Fruit fly (Drosophila melanogaster) whole organism, embryonic: ENCODE measurements around the gene mv.

Source experiments
- Abd-B ChIP-seq: fragments of 200-800 bp; sonication (Bioruptor generic); optimal IDR thresholded peaks from 2 replicates; lab custom pipeline; 2018; ENCODE audit warnings: missing biosample characterization, mild to moderate bottlenecking, missing genetic modification characterization, moderate library complexity
- Atf-2 ChIP-seq: fragments of 200-800 bp; sonication (Bioruptor generic); optimal IDR thresholded peaks from 2 replicates; lab custom pipeline; 2016; ENCODE audit warnings: missing biosample characterization, missing genetic modification characterization
- Bgb ChIP-seq: fragments of 200-800 bp; sonication (Bioruptor generic); IDR thresholded peaks from 2 replicates; pipeline ENCODE4 v1.3.6; 2022; ENCODE audit warnings: missing biosample characterization, missing genetic modification characterization; ENCODE audit not compliant: partially characterized antibody
- CG10274 ChIP-seq: fragments of 200-800 bp; sonication (Bioruptor generic); optimal IDR thresholded peaks from 3 replicates; lab custom pipeline; 2017; ENCODE audit warnings: missing biosample characterization, mild to moderate bottlenecking, missing genetic modification characterization
- CG11247 ChIP-seq: fragments of 200-800 bp; sonication (Bioruptor generic); IDR thresholded peaks from 2 replicates; pipeline ENCODE4 v1.3.6; 2022; ENCODE audit warnings: missing biosample characterization, missing genetic modification characterization
- CG12299 ChIP-seq: fragments of 200-800 bp; sonication (Bioruptor generic); optimal IDR thresholded peaks from 2 replicates; lab custom pipeline; 2018; ENCODE audit warnings: missing biosample characterization, mild to moderate bottlenecking, missing genetic modification characterization
- CG12391 ChIP-seq: fragments of 200-800 bp; sonication (Bioruptor generic); optimal IDR thresholded peaks from 3 replicates; lab custom pipeline; 2018; ENCODE audit warnings: missing biosample characterization, mild to moderate bottlenecking, missing genetic modification characterization, moderate library complexity
- CG13287 ChIP-seq: fragments of 200-800 bp; sonication (Bioruptor generic); IDR thresholded peaks from 2 replicates; pipeline ENCODE4 v1.3.6; 2022; ENCODE audit warnings: missing biosample characterization, missing genetic modification characterization; ENCODE audit not compliant: partially characterized antibody
- CG15073 ChIP-seq: fragments of 200-800 bp; sonication (Bioruptor generic); optimal IDR thresholded peaks from 2 replicates; lab custom pipeline; 2016; ENCODE audit warnings: missing biosample characterization, missing genetic modification characterization
- CG15514 ChIP-seq: fragments of 200-800 bp; sonication (Bioruptor generic); optimal IDR thresholded peaks from 3 replicates; lab custom pipeline; 2017; ENCODE audit warnings: missing biosample characterization, missing genetic modification characterization, mild to moderate bottlenecking, moderate library complexity, missing genetic modification reagents
- CG17359 ChIP-seq: fragments of 200-800 bp; sonication (Bioruptor generic); optimal IDR thresholded peaks from 3 replicates; lab custom pipeline; 2018; ENCODE audit warnings: missing biosample characterization, mild to moderate bottlenecking, missing genetic modification characterization, moderate library complexity
- CG17385 ChIP-seq: fragments of 200-800 bp; sonication (Bioruptor generic); optimal IDR thresholded peaks from 3 replicates; lab custom pipeline; 2018; ENCODE audit warnings: missing biosample characterization, mild to moderate bottlenecking, missing genetic modification characterization
- CG18262 ChIP-seq: fragments of 200-800 bp; optimal IDR thresholded peaks from 3 replicates; lab custom pipeline; 2019; ENCODE audit warnings: missing biosample characterization, mild to moderate bottlenecking, missing genetic modification characterization, moderate library complexity
- CG18764 ChIP-seq: fragments of 200-800 bp; sonication (Bioruptor generic); optimal IDR thresholded peaks from 3 replicates; lab custom pipeline; 2016; ENCODE audit warnings: missing biosample characterization, missing genetic modification characterization
- CG4328 ChIP-seq: fragments of 200-800 bp; sonication (Bioruptor generic); optimal IDR thresholded peaks from 3 replicates; lab custom pipeline; 2017; ENCODE audit warnings: missing biosample characterization, missing genetic modification reagents, missing genetic modification characterization
- CG5953 ChIP-seq: fragments of 200-800 bp; sonication (Bioruptor generic); IDR thresholded peaks from 2 replicates; pipeline ENCODE4 v1.3.6; 2022; ENCODE audit warnings: missing biosample characterization, missing genetic modification characterization
- CG7839 ChIP-seq: fragments of 200-800 bp; sonication (Bioruptor generic); optimal IDR thresholded peaks from 3 replicates; lab custom pipeline; 2018; ENCODE audit warnings: missing biosample characterization, mild to moderate bottlenecking, missing genetic modification characterization, moderate library complexity
- CG8281 ChIP-seq: fragments of 200-800 bp; sonication (Bioruptor generic); optimal IDR thresholded peaks from 2 replicates; lab custom pipeline; 2018; ENCODE audit warnings: missing biosample characterization, mild to moderate bottlenecking, missing genetic modification characterization, moderate library complexity
- CG9876 ChIP-seq: fragments of 200-800 bp; sonication (Bioruptor generic); optimal IDR thresholded peaks from 2 replicates; lab custom pipeline; 2016; ENCODE audit warnings: missing biosample characterization, missing genetic modification characterization
- CG9932 ChIP-seq: fragments of 200-800 bp; sonication (Bioruptor generic); IDR thresholded peaks from 2 replicates; pipeline ENCODE4 v1.3.6; 2022; ENCODE audit warnings: missing biosample characterization, missing genetic modification characterization
- Deaf1 ChIP-seq: fragments of 200-800 bp; optimal IDR thresholded peaks from 3 replicates; lab custom pipeline; 2019; ENCODE audit warnings: missing biosample characterization, mild to moderate bottlenecking, missing genetic modification characterization, moderate library complexity
- Doc3 ChIP-seq: fragments of 200-800 bp; sonication (Bioruptor generic); IDR thresholded peaks from 3 replicates; pipeline ENCODE4 v1.3.6; 2022; ENCODE audit warnings: missing biosample characterization, missing genetic modification characterization; ENCODE audit not compliant: partially characterized antibody
- ERR ChIP-seq: fragments of 200-800 bp; sonication (Bioruptor generic); optimal IDR thresholded peaks from 2 replicates; lab custom pipeline; 2016; ENCODE audit warnings: missing biosample characterization, missing genetic modification characterization
- HLH4C ChIP-seq: fragments of 200-800 bp; sonication (Bioruptor generic); IDR thresholded peaks from 3 replicates; pipeline ENCODE4 v1.3.6; 2022; ENCODE audit warnings: missing biosample characterization, missing genetic modification characterization; ENCODE audit not compliant: partially characterized antibody
- HLH54F ChIP-seq: fragments of 200-800 bp; sonication (Bioruptor generic); optimal IDR thresholded peaks from 3 replicates; lab custom pipeline; 2016; ENCODE audit warnings: missing biosample characterization, missing genetic modification characterization
- Hand ChIP-seq: fragments of 200-800 bp; sonication (Bioruptor generic); optimal IDR thresholded peaks from 2 replicates; lab custom pipeline; 2017; ENCODE audit warnings: mild to moderate bottlenecking, missing biosample characterization, missing genetic modification reagents, missing genetic modification characterization
- Lpt ChIP-seq: fragments of >200 bp; optimal IDR thresholded peaks from 2 replicates; lab custom pipeline; 2018; ENCODE audit warnings: missing biosample characterization, missing genetic modification characterization
- NC2β ChIP-seq: fragments of 200-800 bp; sonication (Bioruptor generic); optimal IDR thresholded peaks from 2 replicates; lab custom pipeline; 2016; ENCODE audit warnings: missing biosample characterization, missing genetic modification characterization
- Optix ChIP-seq: fragments of 200-800 bp; sonication (Bioruptor generic); IDR thresholded peaks from 3 replicates; pipeline ENCODE4 v1.3.6; 2022; ENCODE audit warnings: missing biosample characterization, missing genetic modification characterization
- Ravus ChIP-seq: fragments of 200-800 bp; sonication (Bioruptor generic); IDR thresholded peaks from 2 replicates; pipeline ENCODE4 v1.3.6; 2022; ENCODE audit warnings: missing biosample characterization, missing genetic modification characterization
- Scr ChIP-seq: fragments of 200-800 bp; sonication (Bioruptor generic); IDR thresholded peaks from 2 replicates; pipeline ENCODE4 v1.3.6; 2022; ENCODE audit warnings: missing biosample characterization, missing genetic modification characterization; ENCODE audit not compliant: partially characterized antibody
- Side ChIP-seq: fragments of 200-800 bp; sonication (Bioruptor generic); optimal IDR thresholded peaks from 2 replicates; lab custom pipeline; 2016; ENCODE audit warnings: missing biosample characterization, missing genetic modification characterization
- Xbp1 ChIP-seq: fragments of 200-800 bp; sonication (Bioruptor generic); optimal IDR thresholded peaks from 3 replicates; lab custom pipeline; 2016; ENCODE audit warnings: missing biosample characterization, mild to moderate bottlenecking, missing genetic modification characterization
- aop ChIP-seq: fragments of 200-800 bp; sonication (Bioruptor generic); IDR thresholded peaks from 2 replicates; pipeline ENCODE4 v1.3.6; 2022; ENCODE audit warnings: missing biosample characterization, missing genetic modification characterization
- cas ChIP-seq: fragments of 200-800 bp; sonication (Bioruptor generic); IDR thresholded peaks from 2 replicates; pipeline ENCODE4 v1.3.6; 2022; ENCODE audit warnings: missing biosample characterization, missing genetic modification characterization
- dimm ChIP-seq: fragments of 200-800 bp; sonication (Bioruptor generic); IDR thresholded peaks from 2 replicates; pipeline ENCODE4 v1.3.6; 2022; ENCODE audit warnings: missing biosample characterization, missing genetic modification characterization
- fd3F ChIP-seq: fragments of 200-800 bp; sonication (Bioruptor generic); optimal IDR thresholded peaks from 2 replicates; lab custom pipeline; 2018; ENCODE audit warnings: missing biosample characterization, mild to moderate bottlenecking, missing genetic modification characterization, moderate library complexity
- gce ChIP-seq: fragments of 200-800 bp; sonication (Bioruptor generic); IDR thresholded peaks from 3 replicates; pipeline ENCODE4 v1.3.6; 2022; ENCODE audit warnings: missing biosample characterization, missing genetic modification characterization
- hb ChIP-seq: fragments of 200-800 bp; sonication (Bioruptor generic); IDR thresholded peaks from 3 replicates; pipeline ENCODE4 v1.3.6; 2022; ENCODE audit warnings: missing biosample characterization, missing genetic modification characterization; ENCODE audit not compliant: partially characterized antibody
- otp ChIP-seq: fragments of 200-800 bp; sonication (Bioruptor generic); IDR thresholded peaks from 3 replicates; pipeline ENCODE4, ENCODE4 v1.3.6; 2022; ENCODE audit warnings: missing biosample characterization, missing genetic modification characterization
- p53 ChIP-seq: fragments of 200-800 bp; sonication (Bioruptor generic); optimal IDR thresholded peaks from 2 replicates; lab custom pipeline; 2016; ENCODE audit warnings: missing biosample characterization, missing genetic modification characterization
- run ChIP-seq: fragments of 200-800 bp; sonication (Bioruptor generic); optimal IDR thresholded peaks from 3 replicates; lab custom pipeline; 2018; ENCODE audit warnings: missing biosample characterization, mild to moderate bottlenecking, missing genetic modification characterization
- sima ChIP-seq: fragments of 200-800 bp; sonication (Bioruptor generic); optimal IDR thresholded peaks from 2 replicates; lab custom pipeline; 2016; ENCODE audit warnings: missing biosample characterization, missing genetic modification characterization
- slou ChIP-seq: fragments of 200-800 bp; sonication (Bioruptor generic); optimal IDR thresholded peaks from 3 replicates; lab custom pipeline; 2016; ENCODE audit warnings: missing biosample characterization, missing genetic modification characterization
- tin ChIP-seq: fragments of 200-800 bp; sonication (Bioruptor generic); optimal IDR thresholded peaks from 3 replicates; lab custom pipeline; 2016; ENCODE audit warnings: missing biosample characterization, missing genetic modification characterization
- trem ChIP-seq: fragments of 200-800 bp; optimal IDR thresholded peaks from 3 replicates; lab custom pipeline; 2019; ENCODE audit warnings: missing biosample characterization, mild to moderate bottlenecking, missing genetic modification characterization, moderate library complexity
- ttk ChIP-seq: fragments of 200-800 bp; sonication (Bioruptor generic); IDR thresholded peaks from 2 replicates; pipeline ENCODE4 v2.1.2; 2022; ENCODE audit warnings: missing biosample characterization, missing genetic modification characterization
- unc-4 ChIP-seq: fragments of 200-800 bp; sonication (Bioruptor generic); IDR thresholded peaks from 2 replicates; pipeline ENCODE4 v1.3.6; 2022; ENCODE audit warnings: missing biosample characterization, missing genetic modification characterization; ENCODE audit not compliant: partially characterized antibody
- vnd ChIP-seq: fragments of 200-800 bp; sonication (Bioruptor generic); IDR thresholded peaks from 3 replicates; pipeline ENCODE4 v1.3.6; 2022; ENCODE audit warnings: missing biosample characterization, missing genetic modification characterization; ENCODE audit not compliant: partially characterized antibody
- zf30C ChIP-seq: fragments of 200-800 bp; sonication (Bioruptor generic); optimal IDR thresholded peaks from 3 replicates; lab custom pipeline; 2018; ENCODE audit warnings: missing biosample characterization, mild to moderate bottlenecking, missing genetic modification characterization

Gene mv

DNA sequence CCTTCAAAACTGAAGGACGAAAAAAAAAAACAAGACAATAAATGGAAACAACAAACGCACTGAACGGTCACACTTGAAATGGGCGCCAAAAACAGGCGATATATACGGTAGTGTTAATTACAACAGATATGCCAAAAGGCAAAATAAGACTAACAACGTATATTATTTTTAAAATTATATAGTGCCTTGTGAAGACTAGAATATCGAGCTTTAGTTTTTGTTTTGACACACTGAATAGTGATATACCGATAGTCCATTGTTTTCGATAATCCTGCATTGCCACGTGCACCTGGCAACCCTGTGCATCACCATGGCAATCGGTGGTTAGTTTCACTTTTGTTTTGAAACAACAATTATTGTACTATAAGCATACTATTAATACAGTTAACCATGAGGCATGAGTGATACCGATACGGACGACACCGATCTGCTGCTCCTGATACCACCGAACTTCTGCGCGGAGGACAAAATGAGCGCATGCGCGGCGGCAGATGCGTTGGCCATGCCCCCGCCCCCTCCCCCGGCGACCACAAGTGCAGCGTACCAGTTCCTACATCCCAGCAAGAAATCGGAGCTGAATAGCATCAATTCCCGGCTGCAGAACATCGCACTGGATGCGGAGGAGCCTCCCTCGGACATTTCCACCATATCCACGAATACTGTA lies 16.4 kb downstream of the mv start, which contains the start of the genes mu2 and Cnb (continued):
- TF ChIP-seq CG9876 (GFP tag; lab: Kevin White, UChicago) (no peak), Xbp1 (peak; percentile 51), cas (GFP tag; lab: Robert Waterston, UW) (no peak), run (tag; lab: Kevin White, UChicago) (no peak), CG11247 (no peak), Deaf1 (tag; lab: Kevin White, UChicago) (no peak), hb (GFP tag; lab: Robert Waterston, UW) (peak; percentile 73), Optix (GFP tag; lab: Robert Waterston, UW) (no peak), Side (GFP tag; lab: Kevin White, UChicago) (no peak), CG8281 (tag; lab: Kevin White, UChicago) (no peak), CG4328 (GFP tag; lab: Kevin White, UChicago) (no peak), ERR (GFP tag; lab: Kevin White, UChicago) (no peak), NC2β (no peak), Ravus (GFP tag; lab: Robert Waterston, UW) (no peak), HLH54F (peak; percentile 20), CG12391 (no peak), CG15514 (peak; percentile 80), Hand (GFP tag; lab: Kevin White, UChicago) (no peak), slou (GFP tag; lab: Kevin White, UChicago) (no peak), CG17385 (GFP tag; lab: Kevin White, UChicago) (no peak), Atf-2 (GFP tag; lab: Kevin White, UChicago) (no peak), CG10274 (GFP tag; lab: Kevin White, UChicago) (no peak), p53 (GFP tag; lab: Kevin White, UChicago) (no peak), Lpt (no peak), ttk (GFP tag; lab: Robert Waterston, UW) (no peak), CG12299 (no peak), tin (peak; percentile 24), Bgb (peak; percentile 67; the same call in 1 of the 2 replicates), CG15073 (GFP tag; lab: Kevin White, UChicago) (no peak), CG5953 (GFP tag; lab: Robert Waterston, UW) (no peak), trem (peak; percentile 79), CG17359 (tag; lab: Kevin White, UChicago) (no peak), fd3F (GFP tag; lab: Kevin White, UChicago) (no peak), CG7839 (no peak), Scr (GFP tag; lab: Robert Waterston, UW) (peak; percentile 84), sima (GFP tag; lab: Kevin White, UChicago) (no peak), otp (no peak), HLH4C (GFP tag; lab: Robert Waterston, UW) (peak; percentile 72), CG13287 (GFP tag; lab: Robert Waterston, UW) (peak; percentile 89), Doc3 (peak; percentile 83), Abd-B (GFP tag; lab: Kevin White, UChicago) (peak; percentile 31), gce (GFP tag; lab: Robert Waterston, UW) (no peak), aop (no peak), CG18764 (no peak), vnd (GFP tag; lab: Robert Waterston, UW) (peak; percentile 72), unc-4 (peak; percentile 79), dimm (GFP tag; lab: Robert Waterston, UW) (no peak), CG9932 (GFP tag; lab: Robert Waterston, UW) (peak; percentile 73), zf30C (no peak), CG18262 (tag; lab: Kevin White, UChicago) (no peak)
